Fruit fly (Drosophila melanogaster): Measurements from ENCODE around the gene CG11555.
A peak's percentile ranks its signal among the peaks of the same experiment; 100 is the strongest.

The CG11555 gene

dm6 chr2L:273603-274002 is at the start of gene CG11555, which contains the start of gene mbm:
TSS of gene CG11555 (plus strand) at chr2L:273836.
TSS of gene mbm (minus strand) at chr2L:273715.
- TF ChIP-seq CG33557 (GFP tag; optimal IDR thresholded peaks at IDR 0.05), result peak; percentile 24
- TF ChIP-seq E2f2 (GFP tag; IDR thresholded peaks at IDR 0.05), result 0 out of 2 replicates have a peak, but pooled peaks have one; percentile 27
- no peak for TF ChIP-seq en (GFP tag; optimal IDR thresholded peaks at IDR 0.05)
- TF ChIP-seq CG12659 (GFP tag; optimal IDR thresholded peaks at IDR 0.05), result peak; percentile 45
- peak; percentile 8 for TF ChIP-seq CG30403 (GFP tag; optimal IDR thresholded peaks at IDR 0.05)
- TF ChIP-seq hb (GFP tag; IDR thresholded peaks at IDR 0.05; ENCODE audit: partially characterized antibody), result peak; percentile 51; the same call in 1 of the 3 replicates
- TF ChIP-seq Med (GFP tag), result peak; percentile 61
- TF ChIP-seq Fer1 (GFP tag; optimal IDR thresholded peaks at IDR 0.05), result peak; percentile 49
- no peak for TF ChIP-seq Opbp (GFP tag; IDR thresholded peaks at IDR 0.05; ENCODE audit: partially characterized antibody)
- peak; percentile 59 for TF ChIP-seq CG30020 (tag; optimal IDR thresholded peaks at IDR 0.05)
- TF ChIP-seq chm (GFP tag; IDR thresholded peaks at IDR 0.05), result no peak
- no peak for TF ChIP-seq HmgD (GFP tag; optimal IDR thresholded peaks at IDR 0.05)
- TF ChIP-seq CG4328 (GFP tag; optimal IDR thresholded peaks at IDR 0.05), result no peak
- no peak for TF ChIP-seq CG12219 (GFP tag; optimal IDR thresholded peaks at IDR 0.05)
- no peak for TF ChIP-seq wdn (GFP tag; IDR thresholded peaks at IDR 0.05)
- peak in 1 of 2 experiments; percentile 25 for TF ChIP-seq insv (GFP tag; optimal IDR thresholded peaks at IDR 0.05)
- peak; percentile 43 for TF ChIP-seq CG18262 (tag; optimal IDR thresholded peaks at IDR 0.05)
- peak; percentile 31 for TF ChIP-seq CG17359 (tag; optimal IDR thresholded peaks at IDR 0.05)
- TF ChIP-seq gcm (GFP tag; optimal IDR thresholded peaks at IDR 0.05), result peak; percentile 10
- TF ChIP-seq unc-4 (GFP tag; IDR thresholded peaks at IDR 0.05; ENCODE audit: partially characterized antibody), result peak; percentile 70; the same call in 1 of the 2 replicates
- TF ChIP-seq run (tag; optimal IDR thresholded peaks at IDR 0.05), result peak; percentile 36
- peak; percentile 34 for TF ChIP-seq CG15601 (tag; optimal IDR thresholded peaks at IDR 0.05)
- TF ChIP-seq CG9797 (GFP tag; optimal IDR thresholded peaks at IDR 0.05), result no peak
- TF ChIP-seq CG8388 (GFP tag; optimal IDR thresholded peaks at IDR 0.05), result peak; percentile 13
- peak; percentile 50 for TF ChIP-seq HLH4C (GFP tag; IDR thresholded peaks at IDR 0.05; ENCODE audit: partially characterized antibody)
- TF ChIP-seq CoRest (tag; optimal IDR thresholded peaks at IDR 0.05), result peak; percentile 60
- peak; percentile 56 for TF ChIP-seq phol (tag; optimal IDR thresholded peaks at IDR 0.05)
- no peak for TF ChIP-seq CG7357 (GFP tag; IDR thresholded peaks at IDR 0.05)
- TF ChIP-seq CG15696 (tag; optimal IDR thresholded peaks at IDR 0.05), result peak; percentile 1
- peak; percentile 60 for TF ChIP-seq CG17829 (tag; optimal IDR thresholded peaks at IDR 0.05)
- TF ChIP-seq B-H2 (GFP tag; optimal IDR thresholded peaks at IDR 0.05), result peak; percentile 56
- TF ChIP-seq bbx (GFP tag; IDR thresholded peaks at IDR 0.05; ENCODE audit: partially characterized antibody), result peak; percentile 29
- TF ChIP-seq trem (tag; optimal IDR thresholded peaks at IDR 0.05), result peak; percentile 67
- TF ChIP-seq CG2678 (tag; optimal IDR thresholded peaks at IDR 0.05), result no peak
- peak; percentile 34 for TF ChIP-seq pzg (GFP tag; optimal IDR thresholded peaks at IDR 0.05)
- TF ChIP-seq stwl (tag; optimal IDR thresholded peaks at IDR 0.05), result peak; percentile 8
- peak; percentile 34 for TF ChIP-seq CG18599 (GFP tag; optimal IDR thresholded peaks at IDR 0.05)
- no peak for TF ChIP-seq pb (GFP tag; optimal IDR thresholded peaks at IDR 0.05)
- TF ChIP-seq Max (GFP tag; optimal IDR thresholded peaks at IDR 0.05), result peak; percentile 65
- peak; percentile 4 for TF ChIP-seq CG9817 (tag; optimal IDR thresholded peaks at IDR 0.05)
- TF ChIP-seq bigmax (GFP tag; optimal IDR thresholded peaks at IDR 0.05), result peak; percentile 79
- peak; percentile 51; the same call in 1 of the 3 replicates for TF ChIP-seq CG16813 (GFP tag; IDR thresholded peaks at IDR 0.05; ENCODE audit: partially characterized antibody)
- no peak for TF ChIP-seq CG14965 (GFP tag; optimal IDR thresholded peaks at IDR 0.05; ENCODE audit: borderline replicate concordance)
- TF ChIP-seq CG17912 (GFP tag; optimal IDR thresholded peaks at IDR 0.05), result no peak
- TF ChIP-seq CG34224 (GFP tag; IDR thresholded peaks at IDR 0.05; ENCODE audit: partially characterized antibody), result peak; percentile 53; the same call in 2 of the 3 replicates
- TF ChIP-seq tin (GFP tag; optimal IDR thresholded peaks at IDR 0.05), result no peak
- TF ChIP-seq CG10543 (GFP tag; optimal IDR thresholded peaks at IDR 0.05), result peak; percentile 11
- TF ChIP-seq CkIIα-i1 (GFP tag; IDR thresholded peaks at IDR 0.05), result no peak
- no peak for TF ChIP-seq CG12071 (GFP tag; optimal IDR thresholded peaks at IDR 0.05)
